Worm (Caenorhabditis elegans): ENCODE results near the gene mrck-1.

DNA sequence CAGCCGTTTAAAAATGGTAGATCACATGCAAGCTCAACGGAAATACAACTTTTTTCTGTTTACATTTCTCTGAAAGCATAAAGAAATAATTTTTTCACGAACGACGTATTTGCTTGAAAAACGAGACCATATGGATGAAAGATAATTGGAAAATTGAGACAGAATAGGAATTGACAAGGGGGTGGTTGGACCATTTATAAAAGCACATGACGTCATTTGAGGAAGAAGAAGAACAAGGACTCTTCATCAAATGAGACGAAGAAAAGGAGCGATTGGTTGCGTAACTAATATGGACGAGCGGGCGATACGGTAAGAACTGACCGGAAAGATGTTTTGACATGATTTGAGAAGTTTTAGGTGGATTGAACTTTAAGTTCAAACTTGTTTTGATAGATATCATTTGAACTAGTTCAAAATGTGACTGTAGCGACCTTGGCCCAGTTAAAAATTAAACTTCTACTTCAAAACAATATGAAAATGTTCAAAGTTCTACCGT is 38.6 kb downstream of the mrck-1 start:
- no peak for TF ChIP-seq nhr-11 (tag; optimal IDR thresholded peaks at IDR 0.05)
- no peak for TF ChIP-seq nhr-237 (tag; optimal IDR thresholded peaks at IDR 0.05)
- TF ChIP-seq lsy-2 (tag; optimal IDR thresholded peaks at IDR 0.05): peak in 1 of 2 experiments; percentile 54
- TF ChIP-seq ama-1 (optimal IDR thresholded peaks at IDR 0.05): peak; percentile 86
- no peak for TF ChIP-seq unc-39 (tag; optimal IDR thresholded peaks at IDR 0.05)
- no peak for TF ChIP-seq nhr-12 (tag; optimal IDR thresholded peaks at IDR 0.05)
- TF ChIP-seq unc-62 (GFP tag; optimal IDR thresholded peaks at IDR 0.05): peak; percentile 45
- TF ChIP-seq peb-1 (tag; optimal IDR thresholded peaks at IDR 0.05): no peak
- TF ChIP-seq nhr-77 (tag; optimal IDR thresholded peaks at IDR 0.05): no peak
- no peak for TF ChIP-seq mdl-1 (tag; optimal IDR thresholded peaks at IDR 0.05)
- TF ChIP-seq crh-2 (tag; optimal IDR thresholded peaks at IDR 0.05): peak; percentile 72
- no peak for TF ChIP-seq ZK546.5 (tag; optimal IDR thresholded peaks at IDR 0.05)
- no peak for TF ChIP-seq lin-39 (tag; optimal IDR thresholded peaks at IDR 0.05)

Measured in whole organism, L2 larva.